Fruit fly (Drosophila melanogaster) whole organism, embryonic: Measurements from ENCODE around the gene Svil.

Experiments used
- ATbp ChIP-seq: fragments of 200-800 bp; sonication (Bioruptor generic); optimal IDR thresholded peaks from 2 replicates; lab custom pipeline; 2017; ENCODE audit warnings: missing biosample characterization, mild to moderate bottlenecking, missing genetic modification characterization, missing genetic modification reagents
- Awh ChIP-seq: fragments of 200-800 bp; sonication (Bioruptor generic); IDR thresholded peaks from 2 replicates; pipeline ENCODE4, ENCODE4 v1.3.6; 2022; ENCODE audit warnings: missing biosample characterization, missing genetic modification characterization
- Blimp-1 ChIP-seq: fragments of 200-800 bp; sonication (Bioruptor generic); optimal IDR thresholded peaks from 3 replicates; lab custom pipeline; 2018; ENCODE audit warnings: missing biosample characterization, missing genetic modification characterization, mild to moderate bottlenecking, moderate library complexity, missing genetic modification reagents
- CG33213 ChIP-seq: fragments of 200-800 bp; sonication (Bioruptor generic); optimal IDR thresholded peaks from 3 replicates; lab custom pipeline; 2016; ENCODE audit warnings: missing biosample characterization, missing genetic modification characterization
- CG7372 ChIP-seq: fragments of 200-800 bp; sonication (Bioruptor generic); IDR thresholded peaks from 2 replicates; pipeline ENCODE4 v1.3.6; 2022; ENCODE audit warnings: missing biosample characterization, missing genetic modification characterization
- CkIIα-i1 ChIP-seq: fragments of 200-800 bp; sonication (Bioruptor generic); IDR thresholded peaks from 2 replicates; pipeline ENCODE4 v1.3.6; 2022; ENCODE audit warnings: missing biosample characterization, missing genetic modification characterization
- Drgx ChIP-seq: fragments of 200-800 bp; sonication (Bioruptor generic); IDR thresholded peaks from 2 replicates; pipeline ENCODE4 v1.3.6; 2022; ENCODE audit warnings: missing biosample characterization, missing genetic modification characterization
- Hey ChIP-seq: fragments of 200-800 bp; sonication (Bioruptor generic); optimal IDR thresholded peaks from 3 replicates; lab custom pipeline; 2018; ENCODE audit warnings: missing biosample characterization, mild to moderate bottlenecking, missing genetic modification characterization
- Hr78 ChIP-seq, 2 experiments: fragments of 200-800 bp in 1 of 2; fragments of >200 bp in 1 of 2; sonication (Bioruptor generic) in 1 of 2; optimal IDR thresholded peaks; 2 replicates each; lab custom pipeline; 2017 to 2019; ENCODE audit warnings: missing biosample characterization in 2 of 2, missing genetic modification characterization in 2 of 2, mild to moderate bottlenecking in 1 of 2, moderate library complexity in 1 of 2
- MTF-1 ChIP-seq: fragments of 200-800 bp; sonication (Bioruptor generic); optimal IDR thresholded peaks from 2 replicates; lab custom pipeline; 2018; ENCODE audit warnings: missing biosample characterization, mild to moderate bottlenecking, missing genetic modification characterization, borderline replicate concordance
- az2 ChIP-seq: fragments of 200-800 bp; sonication (Bioruptor generic); optimal IDR thresholded peaks from 3 replicates; lab custom pipeline; 2016; ENCODE audit warnings: missing biosample characterization, missing genetic modification characterization
- ci ChIP-seq: fragments of 200-800 bp; sonication (Bioruptor generic); IDR thresholded peaks from 3 replicates; pipeline ENCODE4 v1.3.6; 2022; ENCODE audit warnings: missing biosample characterization, missing genetic modification characterization
- ham ChIP-seq: fragments of 200-800 bp; sonication (Bioruptor generic); IDR thresholded peaks from 2 replicates; pipeline ENCODE4 v1.3.6; 2022; ENCODE audit warnings: missing biosample characterization, missing genetic modification characterization
- otp ChIP-seq: fragments of 200-800 bp; sonication (Bioruptor generic); IDR thresholded peaks from 3 replicates; pipeline ENCODE4, ENCODE4 v1.3.6; 2022; ENCODE audit warnings: missing biosample characterization, missing genetic modification characterization
- tin ChIP-seq: fragments of 200-800 bp; sonication (Bioruptor generic); optimal IDR thresholded peaks from 3 replicates; lab custom pipeline; 2016; ENCODE audit warnings: missing biosample characterization, missing genetic modification characterization
- twi ChIP-seq: fragments of 200-800 bp; optimal IDR thresholded peaks from 2 replicates; lab custom pipeline; 2019; ENCODE audit warnings: missing biosample characterization, mild to moderate bottlenecking, missing genetic modification characterization, moderate library complexity
- unc-4 ChIP-seq: fragments of 200-800 bp; sonication (Bioruptor generic); IDR thresholded peaks from 2 replicates; pipeline ENCODE4 v1.3.6; 2022; ENCODE audit warnings: missing biosample characterization, missing genetic modification characterization; ENCODE audit not compliant: partially characterized antibody

Gene Svil

dm6 chr3L:2544435-2545076 lies 167.1 kb downstream of the Svil start (continued):
- no peak for TF ChIP-seq ham (GFP tag; lab: Robert Waterston, UW)

dm6 chr3L:2545077-2545453 lies 167.6 kb downstream of the Svil start:
- TF ChIP-seq tin (GFP tag; lab: Kevin White, UChicago) (no peak), otp (GFP tag; lab: Robert Waterston, UW) (no peak), MTF-1 (no peak), Drgx (GFP tag; lab: Robert Waterston, UW) (0 out of 2 replicates have a peak, but pooled peaks have one; percentile 6), CG33213 (GFP tag; lab: Kevin White, UChicago) (no peak)

- TF ChIP-seq ci (GFP tag; lab: Robert Waterston, UW) (peak; percentile 30; the same call in 1 of the 3 replicates), Blimp-1 (GFP tag; lab: Kevin White, UChicago) (peak; percentile 90), ATbp (GFP tag; lab: Kevin White, UChicago) (peak; percentile 9), twi (tag; lab: Kevin White, UChicago) (no peak), Hr78 (GFP tag; optimal IDR thresholded peaks at IDR 0.05; lab: Kevin White, UChicago) (peak in 1 of 2 experiments; percentile 50), Hey (no peak), CkIIα-i1 (GFP tag; lab: Robert Waterston, UW) (no peak), Awh (GFP tag; lab: Robert Waterston, UW) (0 out of 2 replicates have a peak, but pooled peaks have one; percentile 17), az2 (GFP tag; lab: Kevin White, UChicago) (no peak), unc-4 (GFP tag; lab: Robert Waterston, UW) (no peak), CG7372 (no peak)
These were observed 168.5 kb downstream of the Svil start for dm6 chr3L:2545913-2546312.
